Fruit fly (Drosophila melanogaster) whole organism: ENCODE data around the gene Cph.

Source experiments
- CG8478 ChIP-seq: fragments of >200 bp; optimal IDR thresholded peaks from 2 replicates; lab custom pipeline; 2018; ENCODE audit warnings: inconsistent platforms
- Dll ChIP-seq: fragments of >200 bp; optimal IDR thresholded peaks from 2 replicates; lab custom pipeline; 2017
- pan ChIP-seq: fragments of >200 bp; optimal IDR thresholded peaks from 2 replicates; lab custom pipeline; 2017

DNA sequence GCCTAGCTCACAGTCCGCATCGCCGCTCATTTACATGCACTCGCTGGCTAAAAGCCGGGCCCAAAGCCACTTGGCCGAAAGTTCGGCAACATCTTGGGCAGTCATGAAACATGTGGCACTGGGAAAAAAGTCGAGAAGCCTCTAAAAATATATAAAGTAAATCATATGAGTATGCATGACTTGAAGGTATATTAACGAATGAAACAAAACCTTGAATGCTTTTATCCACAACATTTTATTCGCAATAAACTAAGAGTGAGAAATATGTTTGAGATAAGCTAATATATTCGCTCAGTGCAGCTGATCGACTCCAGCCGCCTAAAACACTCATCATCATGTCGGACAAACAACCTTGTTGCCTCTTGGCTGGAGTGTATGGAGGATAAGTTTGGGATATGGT is 36.3 kb downstream of the Cph start:
- TF ChIP-seq CG8478 (lab: Kevin White, UChicago) (no peak), pan (lab: Kevin White, UChicago) (no peak), Dll (no peak)
